Fruit fly (Drosophila melanogaster) whole organism, embryonic: ENCODE data around the gene Tasp1.
A peak's percentile ranks its signal among the peaks of the same experiment; 100 is the strongest.

Source experiments
- Bdp1 ChIP-seq: fragments of 200-800 bp; sonication (Bioruptor generic); optimal IDR thresholded peaks from 3 replicates; lab custom pipeline; 2016; ENCODE audit warnings: missing biosample characterization, missing genetic modification characterization
- C15 ChIP-seq: fragments of 200-800 bp; sonication (Bioruptor generic); IDR thresholded peaks from 3 replicates; pipeline ENCODE4 v1.3.6; 2022; ENCODE audit warnings: missing biosample characterization, missing genetic modification characterization
- CG10321 ChIP-seq: fragments of 200-800 bp; sonication (Bioruptor generic); IDR thresholded peaks from 2 replicates; pipeline ENCODE4 v1.3.6; 2022; ENCODE audit warnings: missing biosample characterization, missing genetic modification characterization
- CG10565 ChIP-seq: fragments of 200-800 bp; sonication (Bioruptor generic); optimal IDR thresholded peaks from 3 replicates; lab custom pipeline; 2016; ENCODE audit warnings: missing biosample characterization, mild to moderate bottlenecking, missing genetic modification characterization
- CG12071 ChIP-seq: fragments of 200-800 bp; sonication (Bioruptor generic); optimal IDR thresholded peaks from 3 replicates; lab custom pipeline; 2018; ENCODE audit warnings: missing biosample characterization, mild to moderate bottlenecking, missing genetic modification characterization
- CG12155 ChIP-seq: fragments of 200-800 bp; sonication (Bioruptor generic); optimal IDR thresholded peaks from 3 replicates; lab custom pipeline; 2016; ENCODE audit warnings: missing biosample characterization, missing genetic modification characterization
- CG13123 ChIP-seq: fragments of 200-800 bp; sonication (Bioruptor generic); optimal IDR thresholded peaks from 2 replicates; lab custom pipeline; 2016; ENCODE audit warnings: missing biosample characterization, missing genetic modification characterization
- CG13624 ChIP-seq: fragments of 200-800 bp; sonication (Bioruptor generic); optimal IDR thresholded peaks from 2 replicates; lab custom pipeline; 2016; ENCODE audit warnings: missing biosample characterization, missing genetic modification characterization
- CG14441 ChIP-seq: fragments of 200-800 bp; sonication (Bioruptor generic); IDR thresholded peaks from 2 replicates; pipeline ENCODE4 v1.3.6; 2022; ENCODE audit warnings: missing biosample characterization, missing genetic modification characterization
- CG16813 ChIP-seq: fragments of 200-800 bp; sonication (Bioruptor generic); IDR thresholded peaks from 3 replicates; pipeline ENCODE4 v1.3.6; 2022; ENCODE audit warnings: missing biosample characterization, missing genetic modification characterization; ENCODE audit not compliant: partially characterized antibody
- CG1832 ChIP-seq: fragments of 200-800 bp; sonication (Bioruptor generic); optimal IDR thresholded peaks from 2 replicates; lab custom pipeline; 2017; ENCODE audit warnings: missing biosample characterization, mild to moderate bottlenecking, missing genetic modification characterization, inconsistent platforms
- CG2120 ChIP-seq: fragments of 200-800 bp; sonication (Bioruptor generic); optimal IDR thresholded peaks from 3 replicates; lab custom pipeline; 2016; ENCODE audit warnings: missing biosample characterization, missing genetic modification characterization
- CG30020 ChIP-seq: fragments of 200-800 bp; optimal IDR thresholded peaks from 2 replicates; lab custom pipeline; 2019; ENCODE audit warnings: missing biosample characterization, mild to moderate bottlenecking, missing genetic modification characterization, moderate library complexity
- CG34224 ChIP-seq: fragments of 200-800 bp; sonication (Bioruptor generic); IDR thresholded peaks from 3 replicates; pipeline ENCODE4 v1.3.6; 2022; ENCODE audit warnings: missing biosample characterization, missing genetic modification characterization; ENCODE audit not compliant: partially characterized antibody
- CG43689 ChIP-seq: fragments of 200-800 bp; sonication (Bioruptor generic); IDR thresholded peaks from 2 replicates; pipeline ENCODE4 v1.3.6; 2022; ENCODE audit warnings: missing biosample characterization, missing genetic modification characterization
- CG4404 ChIP-seq: fragments of 200-800 bp; sonication (Bioruptor generic); IDR thresholded peaks from 2 replicates; pipeline ENCODE4 v1.3.6; 2022; ENCODE audit warnings: missing biosample characterization, missing genetic modification characterization
- CG4730 ChIP-seq: fragments of 200-800 bp; sonication (Bioruptor generic); IDR thresholded peaks from 2 replicates; pipeline ENCODE4 v1.3.6; 2022; ENCODE audit warnings: missing biosample characterization, missing genetic modification characterization
- CG4820 ChIP-seq: fragments of 200-800 bp; sonication (Bioruptor generic); optimal IDR thresholded peaks from 3 replicates; lab custom pipeline; 2016; ENCODE audit warnings: missing biosample characterization, missing genetic modification characterization
- CG7839 ChIP-seq: fragments of 200-800 bp; sonication (Bioruptor generic); optimal IDR thresholded peaks from 3 replicates; lab custom pipeline; 2018; ENCODE audit warnings: missing biosample characterization, mild to moderate bottlenecking, missing genetic modification characterization, moderate library complexity
- CG8765 ChIP-seq: fragments of 200-800 bp; sonication (Bioruptor generic); IDR thresholded peaks from 2 replicates; pipeline ENCODE4 v1.3.6; 2022; ENCODE audit warnings: missing biosample characterization, missing genetic modification characterization
- Chrac-16 ChIP-seq: fragments of 200-800 bp; sonication (Bioruptor generic); optimal IDR thresholded peaks from 3 replicates; lab custom pipeline; 2016; ENCODE audit warnings: missing biosample characterization, missing genetic modification characterization
- Dll ChIP-seq: fragments of 200-800 bp; sonication (Bioruptor generic); IDR thresholded peaks from 4 replicates; pipeline ENCODE4 v1.3.6; 2022; ENCODE audit warnings: missing biosample characterization, missing genetic modification characterization; ENCODE audit not compliant: partially characterized antibody
- Fer1 ChIP-seq: fragments of 200-800 bp; sonication (Bioruptor generic); optimal IDR thresholded peaks from 2 replicates; lab custom pipeline; 2017; ENCODE audit warnings: missing biosample characterization, mild to moderate bottlenecking, missing genetic modification characterization
- Lpt ChIP-seq: fragments of >200 bp; optimal IDR thresholded peaks from 2 replicates; lab custom pipeline; 2018; ENCODE audit warnings: missing biosample characterization, missing genetic modification characterization
- Mrtf ChIP-seq: fragments of 200-800 bp; sonication (Bioruptor generic); IDR thresholded peaks from 3 replicates; pipeline ENCODE4 v1.3.6; 2022; ENCODE audit warnings: missing biosample characterization, missing genetic modification characterization
- NC2α ChIP-seq: fragments of 200-800 bp; sonication (Bioruptor generic); optimal IDR thresholded peaks from 2 replicates; lab custom pipeline; 2016; ENCODE audit warnings: missing biosample characterization, missing genetic modification characterization
- Oli ChIP-seq: fragments of 200-800 bp; sonication (Bioruptor generic); optimal IDR thresholded peaks from 2 replicates; lab custom pipeline; 2018; ENCODE audit warnings: missing biosample characterization, mild to moderate bottlenecking, missing genetic modification characterization, moderate library complexity
- Spps ChIP-seq: fragments of 200-800 bp; sonication (Bioruptor generic); optimal IDR thresholded peaks from 2 replicates; lab custom pipeline; 2018; ENCODE audit warnings: missing biosample characterization, mild to moderate bottlenecking, missing genetic modification characterization
- Sry-δ ChIP-seq: fragments of 200-800 bp; sonication (Bioruptor generic); optimal IDR thresholded peaks from 2 replicates; lab custom pipeline; 2016; ENCODE audit warnings: missing biosample characterization, missing genetic modification characterization
- Vsx1 ChIP-seq: fragments of 200-800 bp; sonication (Bioruptor generic); optimal IDR thresholded peaks from 2 replicates; lab custom pipeline; 2017; ENCODE audit warnings: missing biosample characterization, mild to moderate bottlenecking, missing genetic modification characterization, missing genetic modification reagents
- caup ChIP-seq: fragments of 200-800 bp; sonication (Bioruptor generic); optimal IDR thresholded peaks from 3 replicates; lab custom pipeline; 2017; ENCODE audit warnings: missing biosample characterization, mild to moderate bottlenecking, missing genetic modification characterization, moderate library complexity; ENCODE audit not compliant: severe bottlenecking
- chm ChIP-seq: fragments of 200-800 bp; sonication (Bioruptor generic); IDR thresholded peaks from 2 replicates; pipeline ENCODE4 v1.3.6; 2022; ENCODE audit warnings: missing biosample characterization, missing genetic modification characterization
- chn ChIP-seq: fragments of 200-800 bp; sonication (Bioruptor generic); optimal IDR thresholded peaks from 2 replicates; lab custom pipeline; 2016; ENCODE audit warnings: missing biosample characterization, missing genetic modification characterization
- dpn ChIP-seq, 2 experiments: fragments of 200-800 bp; sonication (Bioruptor generic); optimal IDR thresholded peaks; 3 replicates each; lab custom pipeline; 2016; ENCODE audit warnings: missing biosample characterization in 2 of 2, missing genetic modification characterization in 2 of 2
- esg ChIP-seq: fragments of 200-800 bp; sonication (Bioruptor generic); conservative IDR thresholded peaks from 2 replicates; pipeline ENCODE4 v1.3.6; 2022; ENCODE audit warnings: missing biosample characterization, missing genetic modification characterization
- ham ChIP-seq: fragments of 200-800 bp; sonication (Bioruptor generic); IDR thresholded peaks from 2 replicates; pipeline ENCODE4 v1.3.6; 2022; ENCODE audit warnings: missing biosample characterization, missing genetic modification characterization
- lbe ChIP-seq: fragments of 200-800 bp; sonication (Bioruptor generic); optimal IDR thresholded peaks from 2 replicates; lab custom pipeline; 2016; ENCODE audit warnings: missing biosample characterization, mild to moderate bottlenecking, missing genetic modification characterization
- oc ChIP-seq: fragments of 200-800 bp; sonication (Bioruptor generic); optimal IDR thresholded peaks from 2 replicates; lab custom pipeline; 2018; ENCODE audit warnings: missing biosample characterization, mild to moderate bottlenecking, missing genetic modification characterization, moderate library complexity
- phol ChIP-seq: fragments of 200-800 bp; sonication (Bioruptor generic); optimal IDR thresholded peaks from 3 replicates; lab custom pipeline; 2018; ENCODE audit warnings: missing biosample characterization, mild to moderate bottlenecking, missing genetic modification characterization, moderate library complexity
- pum ChIP-seq: fragments of 200-800 bp; sonication (Bioruptor generic); optimal IDR thresholded peaks from 2 replicates; lab custom pipeline; 2016; ENCODE audit warnings: missing biosample characterization, missing genetic modification characterization
- rib ChIP-seq: fragments of 200-800 bp; sonication (Bioruptor generic); IDR thresholded peaks from 2 replicates; pipeline ENCODE4 v1.3.6; 2022; ENCODE audit warnings: missing biosample characterization, missing genetic modification characterization
- ro ChIP-seq: fragments of 200-800 bp; sonication (Bioruptor generic); IDR thresholded peaks from 2 replicates; pipeline ENCODE4 v1.3.6; 2022; ENCODE audit warnings: missing biosample characterization, missing genetic modification characterization
- run ChIP-seq: fragments of 200-800 bp; sonication (Bioruptor generic); optimal IDR thresholded peaks from 3 replicates; lab custom pipeline; 2018; ENCODE audit warnings: missing biosample characterization, mild to moderate bottlenecking, missing genetic modification characterization
- salm ChIP-seq: fragments of 200-800 bp; sonication (Bioruptor generic); optimal IDR thresholded peaks from 2 replicates; lab custom pipeline; 2018; ENCODE audit warnings: missing biosample characterization, mild to moderate bottlenecking, missing genetic modification characterization
- sim ChIP-seq: fragments of 200-800 bp; sonication (Bioruptor generic); IDR thresholded peaks from 2 replicates; pipeline ENCODE4 v1.3.6; 2022; ENCODE audit warnings: missing biosample characterization, missing genetic modification characterization
- tio ChIP-seq: fragments of 200-800 bp; sonication (Bioruptor generic); optimal IDR thresholded peaks from 2 replicates; lab custom pipeline; 2017; ENCODE audit warnings: missing biosample characterization, missing genetic modification characterization, inconsistent platforms
- vnd ChIP-seq: fragments of 200-800 bp; sonication (Bioruptor generic); IDR thresholded peaks from 3 replicates; pipeline ENCODE4 v1.3.6; 2022; ENCODE audit warnings: missing biosample characterization, missing genetic modification characterization; ENCODE audit not compliant: partially characterized antibody
- z ChIP-seq: fragments of 200-800 bp; sonication (Bioruptor generic); IDR thresholded peaks from 3 replicates; pipeline ENCODE4 v1.3.6; 2022; ENCODE audit warnings: missing biosample characterization, missing genetic modification characterization
- zf30C ChIP-seq: fragments of 200-800 bp; sonication (Bioruptor generic); optimal IDR thresholded peaks from 3 replicates; lab custom pipeline; 2018; ENCODE audit warnings: missing biosample characterization, mild to moderate bottlenecking, missing genetic modification characterization
- zfh1 ChIP-seq: fragments of 200-800 bp; sonication (Bioruptor generic); IDR thresholded peaks from 3 replicates; pipeline ENCODE4 v1.3.6; 2022; ENCODE audit warnings: missing biosample characterization, missing genetic modification characterization

Tasp1 gene

dm6 chr3L:16037690-16038332 is 49.5 kb downstream of the Tasp1 start (continued):
- no peak for TF ChIP-seq phol (tag; lab: Kevin White, UChicago)
- no peak for TF ChIP-seq esg
- TF ChIP-seq CG34224 (GFP tag; lab: Robert Waterston, UW): no peak
- no peak for TF ChIP-seq ro
- TF ChIP-seq sim (GFP tag; lab: Robert Waterston, UW): no peak
- TF ChIP-seq Chrac-16 (GFP tag; lab: Kevin White, UChicago): no peak
- peak; percentile 43; the same call in 1 of the 3 replicates for TF ChIP-seq zfh1 (GFP tag; lab: Robert Waterston, UW)
- no peak for TF ChIP-seq Vsx1 (GFP tag; lab: Kevin White, UChicago)
- no peak for TF ChIP-seq Lpt (GFP tag; lab: Kevin White, UChicago)
- TF ChIP-seq Fer1: no peak
- no peak for TF ChIP-seq CG30020 (tag; lab: Kevin White, UChicago)
- TF ChIP-seq vnd: no peak
- TF ChIP-seq CG43689 (GFP tag; lab: Robert Waterston, UW): no peak
- TF ChIP-seq chm: 0 out of 2 replicates have a peak, but pooled peaks have one; percentile 48
- TF ChIP-seq CG10321: no peak
- TF ChIP-seq zf30C (GFP tag; lab: Kevin White, UChicago): no peak
- no peak for TF ChIP-seq Oli (tag; lab: Kevin White, UChicago)
- TF ChIP-seq CG4404 (GFP tag; lab: Robert Waterston, UW): no peak
- TF ChIP-seq caup (GFP tag; lab: Kevin White, UChicago): no peak
- no peak for TF ChIP-seq CG10565
- no peak for TF ChIP-seq Dll (GFP tag; lab: Robert Waterston, UW)
- no peak for TF ChIP-seq Mrtf
- no peak for TF ChIP-seq Sry-δ (GFP tag; lab: Kevin White, UChicago)
- TF ChIP-seq CG8765: no peak
- no peak for TF ChIP-seq Bdp1 (GFP tag; lab: Kevin White, UChicago)
- TF ChIP-seq CG12155 (GFP tag; lab: Kevin White, UChicago): no peak
- TF ChIP-seq C15 (GFP tag; lab: Robert Waterston, UW): no peak
- TF ChIP-seq CG16813 (GFP tag; lab: Robert Waterston, UW): no peak
- TF ChIP-seq Spps (tag; lab: Kevin White, UChicago): no peak
- no peak for TF ChIP-seq oc (tag; lab: Kevin White, UChicago)
- no peak for TF ChIP-seq NC2α (GFP tag; lab: Kevin White, UChicago)
- TF ChIP-seq CG13624 (GFP tag; lab: Kevin White, UChicago): no peak
- no peak for TF ChIP-seq CG1832 (GFP tag; lab: Kevin White, UChicago)
- no peak for TF ChIP-seq ham
- TF ChIP-seq lbe (GFP tag; lab: Kevin White, UChicago): peak; percentile 43
- no peak for TF ChIP-seq CG4730 (GFP tag; lab: Robert Waterston, UW)
- TF ChIP-seq salm (tag; lab: Kevin White, UChicago): no peak
- no peak for TF ChIP-seq CG13123
- peak; percentile 21; the same call in 1 of the 2 replicates for TF ChIP-seq CG14441 (GFP tag; lab: Robert Waterston, UW)
- 0 out of 3 replicates have a peak, but pooled peaks have one; percentile 47 for TF ChIP-seq z
- TF ChIP-seq CG2120 (GFP tag; lab: Kevin White, UChicago): no peak
- no peak for TF ChIP-seq tio (GFP tag; lab: Kevin White, UChicago)
- TF ChIP-seq chn: no peak
- TF ChIP-seq pum (GFP tag; lab: Kevin White, UChicago): no peak
- no peak for TF ChIP-seq dpn (GFP tag; optimal IDR thresholded peaks at IDR 0.05; lab: Kevin White, UChicago)
- no peak for TF ChIP-seq run (tag; lab: Kevin White, UChicago)
- no peak for TF ChIP-seq CG4820 (GFP tag; lab: Kevin White, UChicago)
- no peak for TF ChIP-seq CG7839 (tag; lab: Kevin White, UChicago)
- TF ChIP-seq CG12071 (GFP tag; lab: Kevin White, UChicago): peak; percentile 2
- 0 out of 2 replicates have a peak, but pooled peaks have one; percentile 8 for TF ChIP-seq rib (GFP tag; lab: Robert Waterston, UW)
